Fruit fly (Drosophila melanogaster): ENCODE data around the gene Cyp4ac3.

Gene Cyp4ac3

dm6 chr2L:5237899-5238566 is 30.3 kb upstream of the Cyp4ac3 start:
- peak; percentile 35 for TF ChIP-seq noc (tag; optimal IDR thresholded peaks at IDR 0.05)

DNA sequence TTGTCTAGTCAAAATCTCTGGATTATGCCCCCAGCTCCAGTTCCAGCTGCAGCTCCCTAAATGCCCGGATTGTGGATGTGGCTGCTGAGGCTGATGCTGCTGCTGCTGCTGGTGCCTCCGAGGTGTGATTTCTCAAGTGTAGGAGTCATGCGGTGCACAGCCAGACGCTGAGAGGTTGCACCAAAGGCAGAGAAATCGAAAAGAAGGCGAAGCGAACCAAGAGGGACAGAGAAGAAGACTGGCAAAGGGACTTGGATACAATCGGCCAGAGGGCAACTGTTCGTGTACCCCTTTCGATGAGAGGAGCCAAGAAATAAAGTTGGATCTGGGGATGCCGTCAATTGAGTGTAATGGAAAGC is 29.8 kb upstream of the Cyp4ac3 start:
- no peak for TF ChIP-seq noc (tag; optimal IDR thresholded peaks at IDR 0.05)

DNA sequence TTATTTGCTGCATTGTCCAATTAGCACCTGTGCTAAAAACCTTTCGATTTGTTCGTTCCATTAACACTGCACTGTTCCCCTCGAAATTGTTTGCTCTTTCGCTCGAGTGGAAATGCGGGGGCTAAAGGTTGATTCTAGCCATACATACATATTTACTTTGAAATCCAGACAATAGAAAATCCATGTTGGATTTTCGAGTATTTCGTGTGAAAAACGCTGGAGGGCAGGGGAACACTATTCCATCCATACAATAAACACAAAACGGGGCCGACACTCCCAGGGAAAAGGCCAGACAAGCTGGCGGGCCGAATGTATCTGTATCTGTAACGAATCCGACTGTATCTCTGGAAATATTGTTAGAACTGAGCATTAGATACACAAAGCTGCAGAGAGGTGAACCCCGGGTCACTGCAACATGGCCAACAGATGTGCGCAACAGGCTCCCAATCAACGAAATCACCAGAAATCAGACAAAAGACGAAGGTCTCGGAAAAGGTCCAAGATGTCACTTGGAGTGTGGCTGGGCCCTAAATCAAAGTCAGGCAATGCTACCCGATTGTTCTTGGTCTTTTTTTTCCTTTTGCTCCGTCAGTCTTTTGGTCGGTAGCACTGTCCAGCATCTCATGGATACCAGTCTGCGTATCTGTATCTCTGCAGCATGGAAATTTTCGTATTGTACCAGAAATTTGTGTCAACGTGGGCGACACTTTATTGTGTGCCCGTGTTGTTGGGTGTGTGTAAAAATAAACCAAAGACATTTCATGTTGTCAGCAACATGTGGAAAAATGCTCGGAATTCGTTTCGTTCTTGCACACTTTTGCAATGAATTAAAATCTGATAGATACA is 28.6 kb upstream of the Cyp4ac3 start:
- TF ChIP-seq noc (tag; optimal IDR thresholded peaks at IDR 0.05) = no peak

DNA sequence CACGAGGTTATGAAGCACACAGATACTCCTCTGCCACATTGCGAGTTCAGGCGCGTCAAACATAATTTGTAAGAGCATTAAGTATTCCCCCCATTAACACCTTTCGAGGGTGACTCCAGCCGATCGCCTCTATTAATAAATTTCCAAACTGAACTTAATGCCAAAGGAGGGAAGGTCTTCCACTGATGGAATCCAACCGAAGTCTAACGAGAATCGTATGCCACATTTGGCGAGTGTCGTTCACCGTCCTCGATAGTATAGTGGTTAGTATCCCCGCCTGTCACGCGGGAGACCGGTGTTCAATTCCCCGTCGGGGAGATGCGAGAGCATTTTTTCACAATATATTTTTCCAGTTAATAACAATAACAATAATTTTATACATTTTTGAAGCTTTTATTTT is 27.8 kb upstream of the Cyp4ac3 start:
- no peak for TF ChIP-seq noc (tag; optimal IDR thresholded peaks at IDR 0.05)

DNA sequence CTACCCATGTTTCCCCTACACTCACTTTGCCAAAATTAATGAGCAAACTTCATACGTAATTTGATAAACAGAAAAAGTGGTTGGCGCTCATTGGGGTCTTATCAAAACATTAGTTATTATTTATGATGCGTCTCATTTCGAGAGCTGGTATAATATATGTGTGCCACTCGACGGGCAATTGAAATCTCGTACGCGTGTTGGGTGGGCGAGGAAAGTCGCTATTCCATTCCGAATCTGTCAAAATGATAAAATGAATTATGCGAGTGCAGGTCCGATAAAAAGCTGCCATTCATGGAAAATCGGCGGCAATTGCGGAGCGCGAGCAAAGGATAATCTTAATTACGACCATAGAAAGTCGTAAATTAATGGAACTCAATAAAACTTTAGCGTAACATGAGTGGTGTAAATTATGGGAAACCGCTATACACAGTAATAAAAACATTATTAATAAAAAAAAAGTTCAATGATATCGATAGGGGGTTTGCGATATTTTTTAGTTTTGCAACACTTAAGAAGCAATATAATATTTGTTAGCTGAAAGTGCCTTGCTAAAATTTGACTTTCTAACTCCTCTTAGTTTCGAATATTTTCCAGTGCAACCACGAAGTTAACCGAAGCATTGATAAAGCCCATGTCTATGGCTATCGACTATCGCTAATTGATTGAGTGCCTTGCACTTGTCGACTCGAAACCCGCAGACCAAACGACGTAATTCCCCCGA is 25.9 kb upstream of the Cyp4ac3 start:
- TF ChIP-seq noc (tag; optimal IDR thresholded peaks at IDR 0.05) = peak; percentile 92

- no peak for TF ChIP-seq noc (tag; optimal IDR thresholded peaks at IDR 0.05)
Observed at dm6 chr2L:5245363-5245892, 22.9 kb upstream of the Cyp4ac3 start.

- no peak for TF ChIP-seq noc (tag; optimal IDR thresholded peaks at IDR 0.05)
Observed at dm6 chr2L:5247384-5247783, 20.9 kb upstream of the Cyp4ac3 start.

DNA sequence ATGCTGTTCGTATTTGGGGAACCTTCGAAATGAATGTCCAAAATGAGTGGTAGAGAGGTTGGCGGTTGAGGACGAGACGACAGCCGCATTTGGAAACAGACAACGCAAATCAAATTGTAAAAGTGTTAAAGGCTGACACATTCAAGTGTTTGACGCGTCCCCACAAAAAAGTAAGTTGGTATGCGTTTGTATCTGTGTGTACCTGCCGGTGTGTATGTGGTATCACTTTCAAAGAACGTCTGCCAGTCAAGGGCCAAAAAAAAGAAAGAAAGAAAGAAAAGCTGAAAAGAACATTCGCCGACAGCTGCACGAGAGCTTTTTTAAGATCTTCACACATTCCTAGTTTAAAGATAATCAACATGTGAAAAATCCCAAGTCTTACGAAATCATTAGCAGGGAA is 20.5 kb upstream of the Cyp4ac3 start:
- no peak for TF ChIP-seq noc (tag; optimal IDR thresholded peaks at IDR 0.05)

- no peak for TF ChIP-seq noc (tag; optimal IDR thresholded peaks at IDR 0.05)
Observed at dm6 chr2L:5248582-5248981, 19.7 kb upstream of the Cyp4ac3 start.

- no peak for TF ChIP-seq noc (tag; optimal IDR thresholded peaks at IDR 0.05)
Observed at dm6 chr2L:5249766-5250165, 18.5 kb upstream of the Cyp4ac3 start.

- TF ChIP-seq noc (tag; optimal IDR thresholded peaks at IDR 0.05) = no peak
Observed at dm6 chr2L:5251150-5251549, 17.1 kb upstream of the Cyp4ac3 start.

DNA sequence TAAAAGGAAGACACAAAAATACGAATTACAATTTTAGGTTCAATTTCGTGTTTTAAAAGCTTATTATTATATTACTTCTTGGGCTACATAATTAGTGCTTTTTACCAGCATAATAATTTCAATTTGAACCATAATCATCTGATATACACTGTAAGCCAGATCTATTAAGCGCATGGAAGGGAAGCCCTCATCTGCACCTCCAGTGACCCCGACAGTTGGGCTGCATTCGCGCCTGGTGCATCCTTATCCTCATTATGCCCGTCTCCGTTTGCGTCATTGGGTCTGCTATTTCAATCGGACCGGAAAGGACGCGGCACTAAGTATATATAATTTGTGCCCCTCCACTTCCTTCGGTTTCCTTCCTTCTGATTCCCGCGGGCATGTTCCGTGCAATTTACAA is 16.6 kb upstream of the Cyp4ac3 start:
- TF ChIP-seq noc (tag; optimal IDR thresholded peaks at IDR 0.05) = no peak

DNA sequence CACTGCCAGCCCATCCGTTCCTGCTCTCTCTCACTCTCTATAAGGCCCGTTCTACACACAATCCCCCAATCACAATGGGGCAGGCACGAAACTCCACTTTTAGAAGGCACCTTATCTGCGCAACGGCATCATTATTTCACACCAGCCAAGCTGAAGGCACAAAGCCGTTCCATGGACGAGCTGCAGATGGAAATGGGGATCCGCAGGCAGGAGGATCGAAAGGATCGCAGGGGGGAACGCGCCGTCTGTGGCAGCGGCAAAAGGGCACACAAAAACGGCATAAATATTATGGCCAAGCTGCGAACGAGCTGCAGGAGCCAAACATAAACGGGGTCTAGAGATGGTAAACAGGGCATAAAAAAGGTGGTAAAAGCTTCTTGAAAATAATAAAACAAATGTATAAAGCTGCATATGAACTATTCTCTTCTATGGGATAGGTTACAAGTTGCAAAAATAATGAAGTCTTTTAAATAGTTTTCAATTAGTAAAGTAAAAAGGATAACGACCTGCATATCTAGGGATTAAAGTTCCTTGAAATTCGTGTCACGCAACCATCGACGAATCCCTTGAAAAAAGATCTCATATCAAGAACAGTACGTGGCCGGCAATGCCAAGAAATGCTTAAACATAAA is 15.8 kb upstream of the Cyp4ac3 start:
- no peak for TF ChIP-seq noc (tag; optimal IDR thresholded peaks at IDR 0.05)

DNA sequence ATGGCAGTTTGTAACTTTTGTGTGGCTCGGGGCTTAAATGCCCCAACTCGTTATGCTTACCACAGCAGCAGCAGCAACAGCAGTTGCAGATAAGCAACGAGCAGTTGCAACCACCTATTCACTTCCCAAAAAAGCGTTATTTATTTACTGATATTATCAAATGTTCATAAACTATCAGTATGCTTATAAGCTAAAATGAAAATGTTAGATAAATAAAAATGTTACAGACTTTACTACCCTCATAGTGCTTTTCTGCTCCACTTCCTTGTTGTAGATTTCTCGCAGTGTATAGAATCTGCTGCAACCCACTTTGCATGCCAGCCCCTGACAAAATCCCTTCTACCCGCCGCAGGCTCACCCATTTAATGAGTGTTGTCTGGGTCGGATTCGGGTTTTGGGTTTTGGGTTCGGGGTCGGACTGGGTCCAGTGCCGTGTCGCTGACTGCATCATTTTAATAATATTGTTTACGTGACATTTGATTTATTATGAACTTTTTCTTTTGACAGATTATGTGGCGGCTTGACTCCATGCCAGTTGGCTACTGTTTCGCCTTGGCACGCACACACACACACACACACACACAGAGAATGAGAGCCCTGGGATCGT is 14.1 kb upstream of the Cyp4ac3 start:
- no peak for TF ChIP-seq noc (tag; optimal IDR thresholded peaks at IDR 0.05)

DNA sequence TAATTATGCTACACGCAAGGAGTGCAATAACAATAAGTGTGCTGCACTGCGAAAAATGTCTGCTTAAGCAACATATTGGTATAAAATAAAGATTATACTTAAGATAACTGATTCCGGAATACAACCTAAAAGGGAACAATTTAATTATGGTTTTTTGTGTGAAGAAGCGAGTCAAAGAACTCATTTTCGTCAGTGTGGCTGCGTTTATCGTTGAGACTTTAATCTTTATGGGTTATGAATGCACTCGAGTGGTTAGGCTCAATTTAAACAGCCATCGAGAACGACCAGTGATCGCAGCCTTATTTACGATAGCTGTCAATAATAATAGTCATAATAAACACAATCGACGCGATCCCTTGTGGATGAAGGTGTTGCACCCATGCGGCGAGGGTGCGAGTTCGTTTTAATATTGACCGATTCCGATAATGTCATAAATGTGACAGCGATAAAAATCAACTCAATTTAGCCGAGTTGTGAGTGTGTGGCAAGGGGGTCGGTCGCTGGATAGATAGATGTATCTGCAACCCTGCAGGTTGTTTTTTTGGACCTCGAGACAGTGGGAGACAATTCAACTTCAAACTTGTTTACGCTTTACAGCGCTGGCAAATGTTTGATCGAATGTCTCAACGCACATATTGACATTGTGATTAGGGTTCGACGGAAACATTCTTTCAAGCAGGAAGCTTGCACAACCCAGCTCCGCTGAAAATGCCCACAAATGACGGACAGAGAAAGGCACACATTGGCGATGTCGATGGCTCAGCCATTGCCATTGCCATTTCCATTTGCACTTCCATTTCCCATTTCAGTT is 12.1 kb upstream of the Cyp4ac3 start:
- no peak for TF ChIP-seq noc (tag; optimal IDR thresholded peaks at IDR 0.05)
